Worm (Caenorhabditis elegans): ENCODE data around the gene ZC455.1.

DNA sequence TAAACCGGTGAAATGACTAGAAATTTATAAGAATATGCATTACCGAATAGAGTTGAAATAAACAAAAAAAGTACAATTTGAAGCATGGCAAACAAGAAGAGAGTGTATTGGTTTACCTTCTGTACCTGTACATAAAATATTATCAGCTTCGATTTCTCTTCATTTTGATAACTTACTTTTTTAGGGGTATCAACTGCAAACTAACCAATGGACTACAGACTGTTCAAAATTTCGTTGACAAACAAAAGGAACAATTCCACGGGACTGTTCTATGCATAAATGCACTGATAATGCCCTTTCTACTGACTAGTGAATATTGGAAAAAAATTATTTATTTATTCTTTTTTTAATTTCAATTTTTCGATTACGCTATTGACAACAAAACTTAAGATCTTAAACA lies 24.7 kb downstream of the ZC455.1 start, which contains the start of gene ugt-6:
- TF ChIP-seq egl-44 (GFP tag; IDR thresholded peaks at IDR 0.05) (no peak), ets-4 (GFP tag; optimal IDR thresholded peaks at IDR 0.05) (no peak), nfyb-1 (GFP tag; IDR thresholded peaks at IDR 0.05) (no peak), ztf-18 (tag; optimal IDR thresholded peaks at IDR 0.05) (no peak), ceh-58 (GFP tag; IDR thresholded peaks at IDR 0.05) (no peak), ztf-22 (GFP tag; optimal IDR thresholded peaks at IDR 0.05) (no peak), pha-4 (tag; optimal IDR thresholded peaks at IDR 0.05) (no peak), Y53F4B.3 (GFP tag; IDR thresholded peaks at IDR 0.05) (no peak), nfya-2 (GFP tag; IDR thresholded peaks at IDR 0.05) (no peak), mcd-1 (GFP tag; IDR thresholded peaks at IDR 0.05) (no peak)

Data from whole organism, young adult.